Worm (Caenorhabditis elegans): Measurements from ENCODE around the gene Y56A3A.16.

DNA sequence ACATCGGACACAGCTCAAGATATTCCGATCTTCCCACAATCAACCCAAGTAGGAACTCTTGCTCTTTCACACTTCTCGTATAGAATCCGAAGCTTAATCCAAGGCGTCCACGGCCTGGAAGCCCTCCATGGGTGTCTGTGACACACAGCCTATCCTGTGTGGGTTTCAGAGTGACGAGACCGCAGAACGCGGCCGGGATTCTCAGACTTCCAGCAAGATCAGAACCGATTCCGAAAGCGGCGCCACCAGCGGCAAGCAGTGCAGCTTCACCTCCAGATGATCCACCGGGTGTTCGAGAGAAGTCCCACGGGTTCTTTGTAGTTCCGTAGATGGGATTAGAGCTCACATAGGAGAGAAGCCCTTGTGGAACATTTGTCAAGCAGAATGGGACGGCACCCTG lies 11.3 kb downstream of the Y56A3A.16 start:
- no peak for TF ChIP-seq unc-130 (GFP tag; optimal IDR thresholded peaks at IDR 0.05)
- no peak for TF ChIP-seq zip-2 (tag; optimal IDR thresholded peaks at IDR 0.05)
- TF ChIP-seq D1046.2 (GFP tag; IDR thresholded peaks at IDR 0.05): no peak
- no peak for TF ChIP-seq ama-1 (optimal IDR thresholded peaks at IDR 0.05)
- TF ChIP-seq R02D3.7 (tag; optimal IDR thresholded peaks at IDR 0.05): no peak
- no peak for TF ChIP-seq pqm-1 (tag; optimal IDR thresholded peaks at IDR 0.05)
- TF ChIP-seq skn-1 (tag; optimal IDR thresholded peaks at IDR 0.05): no peak
- TF ChIP-seq nhr-6 (tag; optimal IDR thresholded peaks at IDR 0.05): no peak
- TF ChIP-seq nhr-237 (tag; optimal IDR thresholded peaks at IDR 0.05): no peak
- TF ChIP-seq snpc-4 (tag; optimal IDR thresholded peaks at IDR 0.05): no peak

All from whole organism, L4 larva.